Worm (Caenorhabditis elegans) whole organism, early embryonic: ENCODE measurements around the gene nhr-90.

Experiments
- B0310.2 ChIP-seq: sonication (generic microtip); optimal IDR thresholded peaks from 2 replicates; lab custom pipeline; 2016; ENCODE audit warnings: mild to moderate bottlenecking, missing genetic modification characterization, missing compliant biosample characterization
- F13C5.2 ChIP-seq: sonication (generic microtip); optimal IDR thresholded peaks from 2 replicates; lab custom pipeline; 2017; ENCODE audit warnings: mild to moderate bottlenecking, missing genetic modification characterization, inconsistent platforms, missing compliant biosample characterization
- aly-1 ChIP-seq: sonication (generic microtip); optimal IDR thresholded peaks from 2 replicates; lab custom pipeline; 2016; ENCODE audit warnings: missing genetic modification characterization, missing compliant biosample characterization
- ama-1 ChIP-seq: fragments of 150-350 bp; optimal IDR thresholded peaks from 2 replicates; lab custom pipeline; 2014
- ceh-13 ChIP-seq: fragments of 200-800 bp; sonication (Bioruptor generic); optimal IDR thresholded peaks from 2 replicates; lab custom pipeline; 2018; ENCODE audit warnings: mild to moderate bottlenecking, missing genetic modification characterization, missing compliant biosample characterization
- ceh-36 ChIP-seq: sonication (generic microtip); optimal IDR thresholded peaks from 2 replicates; lab custom pipeline; 2016; ENCODE audit warnings: missing genetic modification characterization, inconsistent platforms, missing compliant biosample characterization
- ets-7 ChIP-seq: sonication (generic microtip); optimal IDR thresholded peaks from 2 replicates; lab custom pipeline; 2016; ENCODE audit warnings: missing genotype, missing genetic modification characterization, missing compliant biosample characterization
- flt-1 ChIP-seq: fragments of 200-800 bp; sonication (Bioruptor generic); IDR thresholded peaks from 2 replicates; pipeline ENCODE4 v1.3.6; 2022; ENCODE audit warnings: missing genetic modification characterization, missing compliant biosample characterization
- hmbx-1 ChIP-seq: sonication (generic microtip); optimal IDR thresholded peaks from 2 replicates; lab custom pipeline; 2016; ENCODE audit warnings: mild to moderate bottlenecking, missing genetic modification characterization, missing compliant biosample characterization
- hmg-4 ChIP-seq: fragments of 200-800 bp; sonication (Bioruptor generic); optimal IDR thresholded peaks from 2 replicates; lab custom pipeline; 2018; ENCODE audit warnings: mild to moderate bottlenecking, missing genetic modification characterization, missing compliant biosample characterization
- hnd-1 ChIP-seq: sonication (generic microtip); optimal IDR thresholded peaks from 2 replicates; lab custom pipeline; 2016; ENCODE audit warnings: missing genetic modification characterization, missing compliant biosample characterization
- pes-1 ChIP-seq: fragments of 200-800 bp; sonication (Bioruptor generic); IDR thresholded peaks from 2 replicates; pipeline ENCODE4 v1.3.6; 2022; ENCODE audit warnings: missing genetic modification reagents, missing genetic modification characterization, missing compliant biosample characterization
- scrt-1 ChIP-seq: fragments of 200-800 bp; sonication (Bioruptor generic); IDR thresholded peaks from 2 replicates; pipeline ENCODE4 v1.3.6; 2022; ENCODE audit warnings: missing genetic modification characterization, missing compliant biosample characterization
- sea-1 ChIP-seq: fragments of 200-800 bp; sonication (Bioruptor generic); conservative IDR thresholded peaks from 2 replicates; pipeline ENCODE4 v1.3.6; 2022; ENCODE audit warnings: missing genetic modification characterization, missing compliant biosample characterization
- tbx-11 ChIP-seq: fragments of 200-800 bp; sonication (Bioruptor generic); IDR thresholded peaks from 2 replicates; pipeline ENCODE4 v1.3.6; 2022; ENCODE audit warnings: missing genetic modification characterization, missing compliant biosample characterization
- tbx-37 ChIP-seq: fragments of 200-800 bp; sonication (Bioruptor generic); conservative IDR thresholded peaks from 2 replicates; pipeline ENCODE4 v1.3.6; 2022; ENCODE audit warnings: missing genetic modification reagents, missing genetic modification characterization, missing compliant biosample characterization
- tra-4 ChIP-seq: sonication (generic microtip); optimal IDR thresholded peaks from 2 replicates; lab custom pipeline; 2017; ENCODE audit warnings: missing genetic modification characterization, missing compliant biosample characterization

Gene nhr-90

ce11 chrV:576918-577317 lies 33.4 kb upstream of the nhr-90 start:
- TF ChIP-seq ets-7 (tag; lab: Kevin White, UChicago) (no peak), aly-1 (tag; lab: Kevin White, UChicago) (no peak), F13C5.2 (tag; lab: Kevin White, UChicago) (no peak), sea-1 (GFP tag; lab: Robert Waterston, UW) (no peak), hmbx-1 (no peak), tra-4 (tag; lab: Kevin White, UChicago) (no peak)

- TF ChIP-seq ets-7 (tag; lab: Kevin White, UChicago) (no peak), ceh-36 (tag; lab: Kevin White, UChicago) (no peak), hmg-4 (GFP tag; lab: Kevin White, UChicago) (no peak), hmbx-1 (no peak), flt-1 (no peak)
Measured at ce11 chrV:578977-579376, 31.3 kb upstream of the nhr-90 start, which contains the start of gene K06H6.4. Gene K06H6.4, plus strand, starts transcription at chrV:579277.

- no peak for TF ChIP-seq ets-7 (tag; lab: Kevin White, UChicago)
- no peak for TF ChIP-seq flt-1
- TF ChIP-seq tbx-11 (GFP tag; lab: Robert Waterston, UW): no peak
- no peak for TF ChIP-seq ama-1 (lab: Kevin White, UChicago)
- no peak for TF ChIP-seq hmg-4 (GFP tag; lab: Kevin White, UChicago)
- no peak for TF ChIP-seq tra-4 (tag; lab: Kevin White, UChicago)
- TF ChIP-seq tbx-37 (GFP tag; lab: Robert Waterston, UW): no peak
- no peak for TF ChIP-seq hmbx-1
- TF ChIP-seq ceh-36 (tag; lab: Kevin White, UChicago): no peak
- TF ChIP-seq hnd-1 (tag; lab: Kevin White, UChicago): no peak
Measured at ce11 chrV:581616-582015, 28.7 kb upstream of the nhr-90 start, which contains the start of gene nstp-7. Gene nstp-7, plus strand, starts transcription at chrV:581916.

ce11 chrV:585472-585871 lies 24.8 kb upstream of the nhr-90 start, which contains the start of gene K06H6.2:
Gene K06H6.2, plus strand, starts transcription at chrV:585772.
- TF ChIP-seq hnd-1 (tag; lab: Kevin White, UChicago) (no peak), tra-4 (tag; lab: Kevin White, UChicago) (no peak), sea-1 (GFP tag; lab: Robert Waterston, UW) (no peak), hmbx-1 (no peak), flt-1 (no peak), ceh-36 (tag; lab: Kevin White, UChicago) (no peak), ceh-13 (no peak), tbx-37 (GFP tag; lab: Robert Waterston, UW) (no peak), scrt-1 (GFP tag; lab: Robert Waterston, UW) (no peak)

- TF ChIP-seq ceh-13 (no peak), tra-4 (tag; lab: Kevin White, UChicago) (no peak), aly-1 (tag; lab: Kevin White, UChicago) (no peak), flt-1 (no peak), ets-7 (tag; lab: Kevin White, UChicago) (no peak), sea-1 (GFP tag; lab: Robert Waterston, UW) (no peak), B0310.2 (no peak), ama-1 (lab: Kevin White, UChicago) (no peak)
Measured at ce11 chrV:587818-588217, 22.5 kb upstream of the nhr-90 start, which contains the start of gene K06H6.1. Gene K06H6.1, plus strand, starts transcription at chrV:588118.

- TF ChIP-seq tbx-11 (GFP tag; lab: Robert Waterston, UW) (no peak), hnd-1 (tag; lab: Kevin White, UChicago) (no peak), pes-1 (no peak), ets-7 (tag; lab: Kevin White, UChicago) (no peak), B0310.2 (no peak), hmg-4 (GFP tag; lab: Kevin White, UChicago) (no peak), flt-1 (no peak), sea-1 (GFP tag; lab: Robert Waterston, UW) (no peak), scrt-1 (GFP tag; lab: Robert Waterston, UW) (no peak), F13C5.2 (tag; lab: Kevin White, UChicago) (no peak), aly-1 (tag; lab: Kevin White, UChicago) (no peak), hmbx-1 (no peak)
Measured at ce11 chrV:590182-590581, 20.1 kb upstream of the nhr-90 start, which contains the start of gene ZK488.6. Gene ZK488.6, plus strand, starts transcription at chrV:590482.

ce11 chrV:592959-593358 lies 17.4 kb upstream of the nhr-90 start, which contains the start of gene ZK488.5:
Gene ZK488.5, plus strand, starts transcription at chrV:593259.
- TF ChIP-seq hnd-1 (tag; lab: Kevin White, UChicago): no peak
- no peak for TF ChIP-seq F13C5.2 (tag; lab: Kevin White, UChicago)
- no peak for TF ChIP-seq ama-1 (lab: Kevin White, UChicago)

ce11 chrV:596923-597322 lies 13.4 kb upstream of the nhr-90 start:
- TF ChIP-seq F13C5.2 (tag; lab: Kevin White, UChicago) (no peak), hnd-1 (tag; lab: Kevin White, UChicago) (no peak), ceh-13 (no peak), ama-1 (lab: Kevin White, UChicago) (no peak), hmg-4 (GFP tag; lab: Kevin White, UChicago) (no peak), ets-7 (tag; lab: Kevin White, UChicago) (no peak), pes-1 (no peak), tbx-11 (GFP tag; lab: Robert Waterston, UW) (no peak), scrt-1 (GFP tag; lab: Robert Waterston, UW) (no peak), B0310.2 (no peak), hmbx-1 (no peak), flt-1 (no peak), tbx-37 (GFP tag; lab: Robert Waterston, UW) (no peak), sea-1 (GFP tag; lab: Robert Waterston, UW) (no peak), ceh-36 (tag; lab: Kevin White, UChicago) (no peak), tra-4 (tag; lab: Kevin White, UChicago) (no peak), aly-1 (tag; lab: Kevin White, UChicago) (no peak)
